Fruit fly (Drosophila melanogaster) whole organism, wandering third instar larva: ENCODE measurements around the gene CG14613.

Experiments used
- Abd-B ChIP-seq: fragments of >200 bp; optimal IDR thresholded peaks from 2 replicates; lab custom pipeline; 2017; ENCODE audit warnings: missing biosample characterization, missing genetic modification characterization
- CG32264 ChIP-seq: fragments of 200-800 bp; sonication (Bioruptor generic); optimal IDR thresholded peaks from 2 replicates; lab custom pipeline; 2016; ENCODE audit warnings: missing biosample characterization, missing genetic modification characterization
- CG9705 ChIP-seq: fragments of 200-800 bp; sonication (Bioruptor generic); optimal IDR thresholded peaks from 2 replicates; lab custom pipeline; 2018; ENCODE audit warnings: missing biosample characterization, mild to moderate bottlenecking, missing genetic modification characterization
- CrebA ChIP-seq: fragments of 200-800 bp; sonication (Bioruptor generic); optimal IDR thresholded peaks from 2 replicates; lab custom pipeline; 2016; ENCODE audit warnings: missing biosample characterization, mild to moderate bottlenecking, missing genetic modification characterization, borderline replicate concordance
- Dfd ChIP-seq: fragments of >200 bp; optimal IDR thresholded peaks from 2 replicates; lab custom pipeline; 2017; ENCODE audit warnings: missing biosample characterization, missing genetic modification characterization
- Dif ChIP-seq: fragments of 200-275, 200-300 bp; sonication (Bioruptor generic); optimal IDR thresholded peaks from 2 replicates; lab custom pipeline; 2018; ENCODE audit warnings: missing biosample characterization, missing genetic modification characterization; ENCODE audit not compliant: partially characterized antibody
- GATAd ChIP-seq: sonication (Bioruptor generic); optimal IDR thresholded peaks from 2 replicates; lab custom pipeline; 2016; ENCODE audit warnings: missing biosample characterization, missing genetic modification characterization
- HLH106 ChIP-seq: fragments of 200-800 bp; optimal IDR thresholded peaks from 3 replicates; lab custom pipeline; 2019; ENCODE audit warnings: missing biosample characterization, mild to moderate bottlenecking, missing genetic modification characterization, moderate library complexity
- Hnf4 ChIP-seq: fragments of 200-800 bp; sonication (Bioruptor generic); optimal IDR thresholded peaks from 2 replicates; lab custom pipeline; 2016; ENCODE audit warnings: missing biosample characterization, mild to moderate bottlenecking, missing genetic modification characterization
- Hr78 ChIP-seq: fragments of >200 bp; optimal IDR thresholded peaks from 2 replicates; lab custom pipeline; 2017; ENCODE audit warnings: missing biosample characterization, missing genetic modification characterization
- Hr83 ChIP-seq: fragments of 200-300 bp; sonication (Bioruptor generic); optimal IDR thresholded peaks from 2 replicates; lab custom pipeline; 2016; ENCODE audit warnings: missing biosample characterization, mild to moderate bottlenecking, missing genetic modification characterization, moderate library complexity; ENCODE audit not compliant: poor library complexity, severe bottlenecking
- Jra ChIP-seq: sonication (Bioruptor generic); optimal IDR thresholded peaks from 2 replicates; lab custom pipeline; 2016; ENCODE audit warnings: missing biosample characterization, missing genetic modification characterization
- Mio ChIP-seq: sonication (Bioruptor generic); optimal IDR thresholded peaks from 2 replicates; lab custom pipeline; 2016; ENCODE audit warnings: missing biosample characterization, missing genetic modification characterization
- Myc ChIP-seq: fragments of >200 bp; optimal IDR thresholded peaks from 2 replicates; lab custom pipeline; 2017
- N ChIP-seq: fragments of >200 bp; optimal IDR thresholded peaks from 2 replicates; lab custom pipeline; 2018; ENCODE audit warnings: missing biosample characterization, missing external identifiers, missing genetic modification characterization
- OdsH ChIP-seq: fragments of 200-800 bp; sonication (Bioruptor generic); optimal IDR thresholded peaks from 2 replicates; lab custom pipeline; 2016; ENCODE audit warnings: missing biosample characterization, mild to moderate bottlenecking, missing genetic modification characterization
- Rel ChIP-seq, 2 experiments: fragments of 200-800 bp; sonication (Bioruptor generic) in 1 of 2; optimal IDR thresholded peaks; 2 replicates in 1 of 2; 3 replicates in 1 of 2; lab custom pipeline; 2016 to 2019; ENCODE audit warnings: mild to moderate bottlenecking in 2 of 2, missing biosample characterization in 2 of 2, missing genetic modification characterization in 2 of 2, moderate library complexity in 1 of 2
- Sp1 ChIP-seq: fragments of 200-800 bp; sonication (Bioruptor generic); optimal IDR thresholded peaks from 3 replicates; lab custom pipeline; 2019; ENCODE audit warnings: missing biosample characterization, mild to moderate bottlenecking, missing genetic modification characterization, moderate library complexity
- Vsx2 ChIP-seq: fragments of 200-300, 225-300 bp; sonication (Bioruptor generic); optimal IDR thresholded peaks from 2 replicates; lab custom pipeline; 2018; ENCODE audit warnings: missing biosample characterization, missing genetic modification characterization; ENCODE audit not compliant: partially characterized antibody
- br ChIP-seq: fragments of 200-800 bp; sonication (Bioruptor generic); optimal IDR thresholded peaks from 2 replicates; lab custom pipeline; 2016; ENCODE audit warnings: missing biosample characterization, missing genetic modification characterization
- brk ChIP-seq: fragments of 200-800 bp; sonication (Bioruptor generic); optimal IDR thresholded peaks from 2 replicates; lab custom pipeline; 2016; ENCODE audit warnings: missing biosample characterization, mild to moderate bottlenecking, missing genetic modification characterization
- dl ChIP-seq, 2 experiments: fragments of 175-275, 200-275 bp in 1 of 2; fragments of 200-275 bp in 1 of 2; sonication (Bioruptor generic); optimal IDR thresholded peaks; lab custom pipeline; 2018; ENCODE audit warnings: mild to moderate bottlenecking in 2 of 2, missing biosample characterization in 2 of 2, missing genetic modification characterization in 2 of 2, moderate library complexity in 2 of 2; ENCODE audit not compliant: partially characterized antibody in 2 of 2, insufficient read depth in 1 of 2
- dmrt93B ChIP-seq: fragments of 200-800 bp; sonication (Bioruptor generic); optimal IDR thresholded peaks from 2 replicates; lab custom pipeline; 2018; ENCODE audit warnings: missing biosample characterization, mild to moderate bottlenecking, missing genetic modification characterization
- dsf ChIP-seq: sonication (Bioruptor generic); optimal IDR thresholded peaks from 2 replicates; lab custom pipeline; 2016; ENCODE audit warnings: missing biosample characterization, missing genetic modification characterization, borderline replicate concordance
- ey ChIP-seq: fragments of 200-800 bp; sonication (Bioruptor generic); optimal IDR thresholded peaks from 2 replicates; lab custom pipeline; 2016; ENCODE audit warnings: missing biosample characterization, missing genetic modification characterization
- foxo ChIP-seq, 2 experiments: fragments of 200-800 bp; sonication (Bioruptor generic); optimal IDR thresholded peaks; 2 replicates in 1 of 2; 3 replicates in 1 of 2; lab custom pipeline; 2016 to 2017; ENCODE audit warnings: missing biosample characterization in 2 of 2, missing genetic modification characterization in 2 of 2
- fru ChIP-seq: fragments of 200-800 bp; sonication (Bioruptor generic); optimal IDR thresholded peaks from 3 replicates; lab custom pipeline; 2016; ENCODE audit warnings: missing biosample characterization, mild to moderate bottlenecking, missing genetic modification characterization
- h ChIP-seq: fragments of 200-800 bp; sonication (Bioruptor generic); optimal IDR thresholded peaks from 3 replicates; lab custom pipeline; 2016; ENCODE audit warnings: missing biosample characterization, mild to moderate bottlenecking, missing genetic modification characterization
- jim ChIP-seq: fragments of 175-275, 200-325 bp; sonication (Bioruptor generic); optimal IDR thresholded peaks from 2 replicates; lab custom pipeline; 2016; ENCODE audit warnings: missing biosample characterization, mild to moderate bottlenecking, missing genetic modification characterization
- lola ChIP-seq: fragments of >200 bp; optimal IDR thresholded peaks from 2 replicates; lab custom pipeline; 2017; ENCODE audit warnings: missing biosample characterization, missing genetic modification characterization
- pan ChIP-seq: fragments of >200 bp; optimal IDR thresholded peaks from 2 replicates; lab custom pipeline; 2017
- psq ChIP-seq: fragments of 200-800 bp; sonication (Bioruptor generic); optimal IDR thresholded peaks from 3 replicates; lab custom pipeline; 2017; ENCODE audit warnings: missing biosample characterization, mild to moderate bottlenecking, missing genetic modification characterization, moderate library complexity
- rgr ChIP-seq: fragments of 200-800 bp; sonication (Bioruptor generic); optimal IDR thresholded peaks from 3 replicates; lab custom pipeline; 2016; ENCODE audit warnings: missing biosample characterization, mild to moderate bottlenecking, missing genetic modification characterization
- sage ChIP-seq: fragments of 200-800 bp; sonication (Bioruptor generic); optimal IDR thresholded peaks from 2 replicates; lab custom pipeline; 2016; ENCODE audit warnings: missing biosample characterization, mild to moderate bottlenecking, missing genetic modification characterization
- sv ChIP-seq: fragments of 200-800 bp; sonication (Bioruptor generic); optimal IDR thresholded peaks from 3 replicates; lab custom pipeline; 2016; ENCODE audit warnings: missing biosample characterization, missing genetic modification characterization
- tai ChIP-seq: sonication (Bioruptor generic); optimal IDR thresholded peaks from 2 replicates; lab custom pipeline; 2016; ENCODE audit warnings: missing biosample characterization, missing genetic modification characterization
- usp ChIP-seq: fragments of >200 bp; optimal IDR thresholded peaks from 2 replicates; lab custom pipeline; 2017; ENCODE audit warnings: missing biosample characterization, missing genetic modification characterization
- woc ChIP-seq: sonication (Bioruptor generic); optimal IDR thresholded peaks from 2 replicates; lab custom pipeline; 2016; ENCODE audit warnings: missing biosample characterization, mild to moderate bottlenecking, missing genetic modification characterization

CG14613 gene

DNA sequence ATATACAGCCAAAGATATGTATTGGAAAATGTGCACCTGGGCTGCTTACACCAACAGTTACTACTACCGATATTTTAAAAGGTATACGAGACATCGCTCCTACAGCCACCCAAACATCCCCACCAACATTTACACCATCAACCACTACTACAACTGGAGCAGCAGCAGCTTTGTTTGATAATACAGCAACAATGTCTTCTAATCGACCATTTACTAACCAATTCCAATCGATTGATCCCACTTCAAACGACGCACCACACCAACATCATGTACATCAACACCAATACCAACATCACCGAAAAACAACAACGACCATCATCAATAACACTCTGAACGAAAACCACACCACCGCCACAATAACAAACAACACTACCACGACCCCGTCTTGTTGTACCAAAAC, 30.4 kb upstream of the CG14613 start:
- no peak for TF ChIP-seq dl (GFP tag; optimal IDR thresholded peaks at IDR 0.05; lab: Kevin White, UChicago; ENCODE audit: insufficient read depth in 1 of 2, partially characterized antibody in 2 of 2)
- TF ChIP-seq dsf (GFP tag; lab: Kevin White, UChicago) = no peak
- no peak for TF ChIP-seq CrebA (GFP tag; lab: Kevin White, UChicago)
- TF ChIP-seq Rel (GFP tag; optimal IDR thresholded peaks at IDR 0.05; lab: Kevin White, UChicago) = no peak
- no peak for TF ChIP-seq Rel (tag; optimal IDR thresholded peaks at IDR 0.05; lab: Kevin White, UChicago)
- TF ChIP-seq rgr (GFP tag; lab: Kevin White, UChicago) = no peak
- no peak for TF ChIP-seq lola
- TF ChIP-seq Vsx2 (GFP tag; lab: Kevin White, UChicago) = no peak
- TF ChIP-seq N = no peak
- TF ChIP-seq CG32264 (GFP tag; lab: Kevin White, UChicago) = no peak
- no peak for TF ChIP-seq Dfd (GFP tag; lab: Kevin White, UChicago)
- TF ChIP-seq Dif (GFP tag; lab: Kevin White, UChicago) = no peak
- no peak for TF ChIP-seq br (GFP tag; lab: Kevin White, UChicago)
- TF ChIP-seq ey (GFP tag; lab: Kevin White, UChicago) = no peak
- no peak for TF ChIP-seq Mio (GFP tag; lab: Kevin White, UChicago)
- TF ChIP-seq Hr83 = no peak
- TF ChIP-seq h (GFP tag; lab: Kevin White, UChicago) = no peak
- TF ChIP-seq pan (lab: Kevin White, UChicago) = no peak
- TF ChIP-seq, all 38 proteins: peak for 0

DNA sequence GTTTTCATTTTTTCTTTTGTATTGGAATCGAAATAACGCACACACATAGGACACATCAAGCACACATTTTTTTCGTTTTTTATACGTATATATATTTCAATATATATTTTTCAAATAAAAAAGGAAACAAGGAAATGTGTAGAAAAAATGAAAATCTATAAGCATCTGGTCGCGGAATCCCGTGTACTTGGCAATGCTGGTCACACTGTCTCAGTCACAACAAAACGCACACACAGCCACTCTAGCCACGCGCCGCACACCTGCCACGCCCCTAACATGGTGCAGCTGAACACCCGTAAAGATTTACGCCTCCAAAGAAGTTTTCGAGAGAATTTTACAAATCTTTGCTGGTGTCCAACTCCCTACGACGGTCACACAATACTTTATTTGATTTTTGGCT, 27.7 kb upstream of the CG14613 start:
- TF ChIP-seq br (GFP tag; lab: Kevin White, UChicago) = no peak

dm6 chrX:22491028-22491769, 19.4 kb upstream of the CG14613 start:
- no peak for TF ChIP-seq Vsx2 (GFP tag; lab: Kevin White, UChicago)
- peak; percentile 58 for TF ChIP-seq Dif (GFP tag; lab: Kevin White, UChicago)
- peak in 1 of 2 experiments; percentile 70 for TF ChIP-seq foxo (GFP tag; optimal IDR thresholded peaks at IDR 0.05; lab: Kevin White, UChicago)
- TF ChIP-seq jim (GFP tag; lab: Kevin White, UChicago) = no peak
- TF ChIP-seq ey (GFP tag; lab: Kevin White, UChicago) = no peak
- TF ChIP-seq brk = no peak
- TF ChIP-seq HLH106 = peak; percentile 63
- TF ChIP-seq OdsH = peak; percentile 54
- TF ChIP-seq CG9705 (GFP tag; lab: Kevin White, UChicago) = peak; percentile 8
- TF ChIP-seq Myc (lab: Kevin White, UChicago) = no peak
- TF ChIP-seq woc (GFP tag; lab: Kevin White, UChicago) = peak; percentile 13
- TF ChIP-seq sv (GFP tag; lab: Kevin White, UChicago) = peak; percentile 25
- TF ChIP-seq dmrt93B = peak; percentile 64
- peak; percentile 65 for TF ChIP-seq psq
- no peak for TF ChIP-seq h (GFP tag; lab: Kevin White, UChicago)
- TF ChIP-seq dl (GFP tag; optimal IDR thresholded peaks at IDR 0.05; lab: Kevin White, UChicago; ENCODE audit: insufficient read depth in 1 of 2, partially characterized antibody in 2 of 2) = no peak
- TF ChIP-seq Dfd (GFP tag; lab: Kevin White, UChicago) = no peak
- peak; percentile 3 for TF ChIP-seq br (GFP tag; lab: Kevin White, UChicago)
- TF ChIP-seq Hr78 (GFP tag; lab: Kevin White, UChicago) = no peak
- TF ChIP-seq GATAd = no peak
- TF ChIP-seq usp (GFP tag; lab: Kevin White, UChicago) = no peak
- no peak for TF ChIP-seq CG32264 (GFP tag; lab: Kevin White, UChicago)
- no peak for TF ChIP-seq Mio (GFP tag; lab: Kevin White, UChicago)
- TF ChIP-seq Rel (GFP tag; optimal IDR thresholded peaks at IDR 0.05; lab: Kevin White, UChicago) = no peak
- no peak for TF ChIP-seq Rel (tag; optimal IDR thresholded peaks at IDR 0.05; lab: Kevin White, UChicago)
- no peak for TF ChIP-seq lola
- TF ChIP-seq Hnf4 = no peak
- peak; percentile 3 for TF ChIP-seq tai
- no peak for TF ChIP-seq pan (lab: Kevin White, UChicago)
- TF ChIP-seq dsf (GFP tag; lab: Kevin White, UChicago) = no peak
- TF ChIP-seq rgr (GFP tag; lab: Kevin White, UChicago) = peak; percentile 51
- TF ChIP-seq Jra (GFP tag; lab: Kevin White, UChicago) = no peak
- no peak for TF ChIP-seq sage (GFP tag; lab: Kevin White, UChicago)
- no peak for TF ChIP-seq CrebA (GFP tag; lab: Kevin White, UChicago)
- TF ChIP-seq fru (GFP tag; lab: Kevin White, UChicago) = no peak
- peak; percentile 76 for TF ChIP-seq Sp1 (GFP tag; lab: Kevin White, UChicago)
- TF ChIP-seq Abd-B (GFP tag; lab: Kevin White, UChicago) = no peak
- TF ChIP-seq N = no peak
- peak; percentile 53 for TF ChIP-seq Hr83
